Fruit fly (Drosophila melanogaster) whole organism, embryonic: Measurements from ENCODE around the gene CG5986.

ENCODE experiments used
- Abd-B ChIP-seq: fragments of 200-800 bp; sonication (Bioruptor generic); optimal IDR thresholded peaks from 2 replicates; lab custom pipeline; 2018; ENCODE audit warnings: missing biosample characterization, mild to moderate bottlenecking, missing genetic modification characterization, moderate library complexity
- Asciz ChIP-seq: fragments of 200-800 bp; sonication (Bioruptor generic); optimal IDR thresholded peaks from 2 replicates; lab custom pipeline; 2017; ENCODE audit warnings: missing biosample characterization, mild to moderate bottlenecking, missing genetic modification characterization, missing genetic modification reagents
- CG12769 ChIP-seq: fragments of 200-800 bp; sonication (Bioruptor generic); optimal IDR thresholded peaks from 2 replicates; lab custom pipeline; 2019; ENCODE audit warnings: missing biosample characterization, mild to moderate bottlenecking, missing genetic modification characterization, moderate library complexity
- CG13424 ChIP-seq: fragments of 200-800 bp; sonication (Bioruptor generic); optimal IDR thresholded peaks from 2 replicates; lab custom pipeline; 2019; ENCODE audit warnings: missing biosample characterization, mild to moderate bottlenecking, missing genetic modification characterization, moderate library complexity
- CG13894 ChIP-seq: fragments of 200-800 bp; sonication (Bioruptor generic); optimal IDR thresholded peaks from 3 replicates; lab custom pipeline; 2018; ENCODE audit warnings: missing biosample characterization, mild to moderate bottlenecking, missing genetic modification characterization, moderate library complexity
- CG16863 ChIP-seq: fragments of 200-800 bp; sonication (Bioruptor generic); optimal IDR thresholded peaks from 3 replicates; lab custom pipeline; 2016; ENCODE audit warnings: missing biosample characterization, missing genetic modification characterization
- CG17568 ChIP-seq: fragments of 200-800 bp; sonication (Bioruptor generic); optimal IDR thresholded peaks from 2 replicates; lab custom pipeline; 2018; ENCODE audit warnings: missing biosample characterization, mild to moderate bottlenecking, missing genetic modification characterization, moderate library complexity
- CG18011 ChIP-seq: fragments of 200-800 bp; sonication (Bioruptor generic); optimal IDR thresholded peaks from 2 replicates; lab custom pipeline; 2017; ENCODE audit warnings: missing biosample characterization, missing genetic modification characterization, mild to moderate bottlenecking, moderate library complexity, missing genotype
- CG2120 ChIP-seq: fragments of 200-800 bp; sonication (Bioruptor generic); optimal IDR thresholded peaks from 3 replicates; lab custom pipeline; 2016; ENCODE audit warnings: missing biosample characterization, missing genetic modification characterization
- CG2678 ChIP-seq: fragments of 200-800 bp; sonication (Bioruptor generic); optimal IDR thresholded peaks from 3 replicates; lab custom pipeline; 2019; ENCODE audit warnings: missing biosample characterization, mild to moderate bottlenecking, missing genetic modification characterization, moderate library complexity
- CG2889 ChIP-seq: fragments of 200-800 bp; sonication (Bioruptor generic); IDR thresholded peaks from 3 replicates; pipeline ENCODE4 v1.3.6; 2022; ENCODE audit warnings: missing biosample characterization, missing genetic modification characterization
- CG30431 ChIP-seq: fragments of 200-800 bp; sonication (Bioruptor generic); optimal IDR thresholded peaks from 2 replicates; lab custom pipeline; 2017; ENCODE audit warnings: missing biosample characterization, missing genetic modification characterization
- CG33557 ChIP-seq: fragments of 200-800 bp; sonication (Bioruptor generic); optimal IDR thresholded peaks from 2 replicates; lab custom pipeline; 2019; ENCODE audit warnings: missing biosample characterization, mild to moderate bottlenecking, missing genetic modification characterization, moderate library complexity
- CG4328 ChIP-seq: fragments of 200-800 bp; sonication (Bioruptor generic); optimal IDR thresholded peaks from 3 replicates; lab custom pipeline; 2017; ENCODE audit warnings: missing biosample characterization, missing genetic modification reagents, missing genetic modification characterization
- CG5245 ChIP-seq: fragments of 200-800 bp; sonication (Bioruptor generic); optimal IDR thresholded peaks from 3 replicates; lab custom pipeline; 2016; ENCODE audit warnings: missing biosample characterization, missing genetic modification characterization
- CG7357 ChIP-seq: fragments of 200-800 bp; sonication (Bioruptor generic); IDR thresholded peaks from 3 replicates; pipeline ENCODE4 v1.3.6; 2022; ENCODE audit warnings: missing biosample characterization, missing genetic modification characterization
- CG7745 ChIP-seq: fragments of 200-800 bp; sonication (Bioruptor generic); optimal IDR thresholded peaks from 2 replicates; lab custom pipeline; 2018; ENCODE audit warnings: missing biosample characterization, mild to moderate bottlenecking, missing genetic modification characterization, moderate library complexity
- CG9215 ChIP-seq: fragments of 200-800 bp; sonication (Bioruptor generic); IDR thresholded peaks from 2 replicates; pipeline ENCODE4 v1.3.6; 2022; ENCODE audit warnings: missing biosample characterization, missing genetic modification characterization
- Deaf1 ChIP-seq: fragments of 200-800 bp; optimal IDR thresholded peaks from 3 replicates; lab custom pipeline; 2019; ENCODE audit warnings: missing biosample characterization, mild to moderate bottlenecking, missing genetic modification characterization, moderate library complexity
- Dek ChIP-seq: fragments of 200-800 bp; sonication (Bioruptor generic); optimal IDR thresholded peaks from 3 replicates; lab custom pipeline; 2019; ENCODE audit warnings: missing biosample characterization, mild to moderate bottlenecking, missing genetic modification characterization, moderate library complexity
- Dfd ChIP-seq, 2 experiments: fragments of >200 bp; optimal IDR thresholded peaks; 2 replicates each; lab custom pipeline; 2017; ENCODE audit warnings: missing biosample characterization in 2 of 2, missing genetic modification characterization in 2 of 2
- Dip3 ChIP-seq: fragments of 200-800 bp; sonication (Bioruptor generic); optimal IDR thresholded peaks from 3 replicates; lab custom pipeline; 2016; ENCODE audit warnings: missing biosample characterization, missing genetic modification characterization
- Dll ChIP-seq: fragments of 200-800 bp; sonication (Bioruptor generic); IDR thresholded peaks from 4 replicates; pipeline ENCODE4 v1.3.6; 2022; ENCODE audit warnings: missing biosample characterization, missing genetic modification characterization; ENCODE audit not compliant: partially characterized antibody
- Dref ChIP-seq: fragments of 200-800 bp; sonication (Bioruptor generic); IDR thresholded peaks from 2 replicates; pipeline ENCODE4 v1.3.6; 2022; ENCODE audit warnings: missing biosample characterization, missing genetic modification characterization
- Fer1 ChIP-seq: fragments of 200-800 bp; sonication (Bioruptor generic); optimal IDR thresholded peaks from 2 replicates; lab custom pipeline; 2017; ENCODE audit warnings: missing biosample characterization, mild to moderate bottlenecking, missing genetic modification characterization
- MBD-R2 ChIP-seq: fragments of 200-800 bp; sonication (Bioruptor generic); IDR thresholded peaks from 2 replicates; pipeline ENCODE4 v1.3.6; 2022; ENCODE audit warnings: missing biosample characterization, missing genetic modification characterization
- Max ChIP-seq: fragments of 200-800 bp; sonication (Bioruptor generic); optimal IDR thresholded peaks from 2 replicates; lab custom pipeline; 2016; ENCODE audit warnings: missing biosample characterization, mild to moderate bottlenecking, missing genetic modification characterization
- Optix ChIP-seq: fragments of 200-800 bp; sonication (Bioruptor generic); IDR thresholded peaks from 3 replicates; pipeline ENCODE4 v1.3.6; 2022; ENCODE audit warnings: missing biosample characterization, missing genetic modification characterization
- Pdp1 ChIP-seq, 2 experiments: fragments of 200-800 bp; sonication (Bioruptor generic); optimal IDR thresholded peaks; 3 replicates each; lab custom pipeline; 2016; ENCODE audit warnings: missing biosample characterization in 2 of 2, missing genetic modification characterization in 2 of 2, mild to moderate bottlenecking in 1 of 2, moderate library complexity in 1 of 2
- Xbp1 ChIP-seq: fragments of 200-800 bp; sonication (Bioruptor generic); optimal IDR thresholded peaks from 3 replicates; lab custom pipeline; 2016; ENCODE audit warnings: missing biosample characterization, mild to moderate bottlenecking, missing genetic modification characterization
- crc ChIP-seq: fragments of 200-800 bp; sonication (Bioruptor generic); optimal IDR thresholded peaks from 2 replicates; lab custom pipeline; 2016; ENCODE audit warnings: missing biosample characterization, missing genetic modification characterization
- da ChIP-seq: fragments of 200-800 bp; sonication (Bioruptor generic); optimal IDR thresholded peaks from 2 replicates; lab custom pipeline; 2016; ENCODE audit warnings: missing biosample characterization, missing genetic modification characterization
- dysf ChIP-seq: fragments of 200-800 bp; sonication (Bioruptor generic); IDR thresholded peaks from 3 replicates; pipeline ENCODE4 v1.3.6; 2022; ENCODE audit warnings: missing biosample characterization, missing genetic modification characterization
- emc ChIP-seq: fragments of 200-800 bp; sonication (Bioruptor generic); optimal IDR thresholded peaks from 2 replicates; lab custom pipeline; 2016; ENCODE audit warnings: missing biosample characterization, missing genetic modification characterization
- eve ChIP-seq, 2 experiments: fragments of >200 bp; optimal IDR thresholded peaks; 2 replicates each; lab custom pipeline; 2017; ENCODE audit warnings: missing biosample characterization in 2 of 2, missing genetic modification characterization in 2 of 2
- gem ChIP-seq: fragments of 200-800 bp; sonication (Bioruptor generic); optimal IDR thresholded peaks from 2 replicates; lab custom pipeline; 2019; ENCODE audit warnings: missing biosample characterization, mild to moderate bottlenecking, missing genetic modification characterization, moderate library complexity
- ham ChIP-seq: fragments of 200-800 bp; sonication (Bioruptor generic); IDR thresholded peaks from 2 replicates; pipeline ENCODE4 v1.3.6; 2022; ENCODE audit warnings: missing biosample characterization, missing genetic modification characterization
- her ChIP-seq: fragments of 200-800 bp; sonication (Bioruptor generic); optimal IDR thresholded peaks from 2 replicates; lab custom pipeline; 2016; ENCODE audit warnings: missing biosample characterization, missing genetic modification characterization
- hkb ChIP-seq, 2 experiments: fragments of 200-800 bp in 1 of 2; fragments of >200 bp in 1 of 2; sonication (Bioruptor generic) in 1 of 2; IDR thresholded peaks in 1 of 2; optimal IDR thresholded peaks in 1 of 2; 2 replicates each; pipeline versions ENCODE4 v1.3.6 to Lab custom; 2017 to 2022; ENCODE audit warnings: missing biosample characterization in 1 of 2, missing genetic modification characterization in 1 of 2
- ind ChIP-seq: fragments of 200-800 bp; sonication (Bioruptor generic); optimal IDR thresholded peaks from 3 replicates; lab custom pipeline; 2016; ENCODE audit warnings: missing biosample characterization, missing genetic modification characterization
- mld ChIP-seq: fragments of 200-800 bp; sonication (Bioruptor generic); IDR thresholded peaks from 3 replicates; pipeline ENCODE4 v1.3.6; 2022; ENCODE audit warnings: missing biosample characterization, missing genetic modification characterization; ENCODE audit not compliant: partially characterized antibody
- nmo ChIP-seq: fragments of 200-800 bp; sonication (Bioruptor generic); optimal IDR thresholded peaks from 2 replicates; lab custom pipeline; 2018; ENCODE audit warnings: missing biosample characterization, mild to moderate bottlenecking, missing genetic modification characterization, moderate library complexity
- peb ChIP-seq: fragments of 200-800 bp; sonication (Bioruptor generic); IDR thresholded peaks from 2 replicates; pipeline ENCODE4 v1.3.6; 2022; ENCODE audit warnings: missing biosample characterization, missing genetic modification characterization
- pita ChIP-seq: fragments of 200-800 bp; sonication (Bioruptor generic); optimal IDR thresholded peaks from 2 replicates; lab custom pipeline; 2017; ENCODE audit warnings: missing biosample characterization, mild to moderate bottlenecking, missing genetic modification characterization
- row ChIP-seq: fragments of 200-800 bp; sonication (Bioruptor generic); IDR thresholded peaks from 3 replicates; pipeline ENCODE4 v1.3.6; 2022; ENCODE audit warnings: missing biosample characterization, missing genetic modification characterization
- shn ChIP-seq: fragments of 200-800 bp; sonication (Bioruptor generic); optimal IDR thresholded peaks from 3 replicates; lab custom pipeline; 2016; ENCODE audit warnings: missing biosample characterization, missing genetic modification characterization
- tgo ChIP-seq: fragments of 200-800 bp; sonication (Bioruptor generic); IDR thresholded peaks from 3 replicates; pipeline ENCODE4 v1.3.6; 2022; ENCODE audit warnings: missing biosample characterization, missing genetic modification characterization
- vfl ChIP-seq: fragments of 200-800 bp; sonication (Bioruptor generic); optimal IDR thresholded peaks from 2 replicates; lab custom pipeline; 2016; ENCODE audit warnings: missing biosample characterization, missing genetic modification characterization
- yki ChIP-seq: fragments of >200 bp; optimal IDR thresholded peaks from 3 replicates; lab custom pipeline; 2018
- zen2 ChIP-seq: fragments of 200-800 bp; sonication (Bioruptor generic); IDR thresholded peaks from 3 replicates; pipeline ENCODE4 v1.3.6; 2022; ENCODE audit warnings: missing biosample characterization, missing genetic modification characterization; ENCODE audit not compliant: partially characterized antibody
- zfh2 ChIP-seq: fragments of 200-800 bp; sonication (Bioruptor generic); optimal IDR thresholded peaks from 2 replicates; lab custom pipeline; 2016; ENCODE audit warnings: missing biosample characterization, missing genetic modification characterization

The CG5986 gene

dm6 chr3R:24091653-24092052 is 44.1 kb downstream of the CG5986 start (continued):
- TF ChIP-seq Dek (tag; lab: Kevin White, UChicago) (peak; percentile 27), CG16863 (GFP tag; lab: Kevin White, UChicago) (no peak), CG2120 (GFP tag; lab: Kevin White, UChicago) (peak; percentile 35), ind (GFP tag; lab: Kevin White, UChicago) (peak; percentile 8), nmo (GFP tag; lab: Kevin White, UChicago) (no peak), MBD-R2 (GFP tag; lab: Robert Waterston, UW) (no peak), Fer1 (peak; percentile 25), CG17568 (GFP tag; lab: Kevin White, UChicago) (no peak), da (no peak), Dll (GFP tag; lab: Robert Waterston, UW) (no peak), Deaf1 (tag; lab: Kevin White, UChicago) (no peak), CG33557 (GFP tag; lab: Kevin White, UChicago) (no peak), Dip3 (GFP tag; lab: Kevin White, UChicago) (peak; percentile 2), CG12769 (tag; lab: Kevin White, UChicago) (peak; percentile 6), pita (GFP tag; lab: Kevin White, UChicago) (no peak), vfl (no peak), CG9215 (GFP tag; lab: Robert Waterston, UW) (no peak), CG4328 (GFP tag; lab: Kevin White, UChicago) (no peak), yki (no peak), eve (GFP tag; optimal IDR thresholded peaks at IDR 0.05; lab: Kevin White, UChicago) (peak in 1 of 2 experiments; percentile 41), CG13424 (tag; lab: Kevin White, UChicago) (no peak), crc (GFP tag; lab: Kevin White, UChicago) (no peak), peb (GFP tag; lab: Robert Waterston, UW) (0 out of 2 replicates have a peak, but pooled peaks have one; percentile 17), emc (GFP tag; lab: Kevin White, UChicago) (no peak), shn (GFP tag; lab: Kevin White, UChicago) (no peak), CG5245 (no peak), Pdp1 (GFP tag; optimal IDR thresholded peaks at IDR 0.05; lab: Kevin White, UChicago) (peak in 1 of 2 experiments; percentile 2), CG7357 (GFP tag; lab: Robert Waterston, UW) (no peak), Dref (no peak), tgo (no peak), dysf (GFP tag; lab: Robert Waterston, UW) (0 out of 3 replicates have a peak, but pooled peaks have one; percentile 12), her (no peak), CG2678 (tag; lab: Kevin White, UChicago) (peak; percentile 48), Asciz (GFP tag; lab: Kevin White, UChicago) (peak; percentile 9), Abd-B (GFP tag; lab: Kevin White, UChicago) (no peak), Max (GFP tag; lab: Kevin White, UChicago) (no peak), Optix (GFP tag; lab: Robert Waterston, UW) (no peak), CG18011 (GFP tag; lab: Kevin White, UChicago) (no peak), CG2889 (GFP tag; lab: Robert Waterston, UW) (no peak), mld (no peak), CG7745 (no peak), Xbp1 (GFP tag; lab: Kevin White, UChicago) (no peak), CG13894 (no peak), zfh2 (peak; percentile 15), zen2 (GFP tag; lab: Robert Waterston, UW) (no peak), gem (peak; percentile 39), hkb (optimal IDR thresholded peaks at IDR 0.05; lab: Kevin White, UChicago) (no peak), hkb (GFP tag; IDR thresholded peaks at IDR 0.05; lab: Robert Waterston, UW) (peak; percentile 41; the same call in 1 of the 2 replicates), CG30431 (GFP tag; lab: Kevin White, UChicago) (no peak), ham (GFP tag; lab: Robert Waterston, UW) (no peak), row (GFP tag; lab: Robert Waterston, UW) (peak; percentile 59; the same call in 2 of the 3 replicates), Dfd (GFP tag; optimal IDR thresholded peaks at IDR 0.05; lab: Kevin White, UChicago) (no peak)
